1 fruit fly cellular context compared by ENCODE assay signal in genomic region chr3R:16793935-16794589, dm6.
TF ChIP-seq lines count a peak whose summit lies in the region.

No protein-coding gene starts in this region.

TF ChIP-seq in whole organism, embryonic, 481 proteins besides CTCF, POLR2A, EP300 and RAD21 (continued from another document and continues in another):
- TF ChIP-seq Vsx1 (GFP tag; optimal IDR thresholded peaks at IDR 0.05; lab: Kevin White, UChicago) (no peak), Dek (tag; optimal IDR thresholded peaks at IDR 0.05; lab: Kevin White, UChicago) (peak; percentile 39), fd96Cb (tag; optimal IDR thresholded peaks at IDR 0.05; lab: Kevin White, UChicago) (peak; percentile 67), cato (GFP tag; optimal IDR thresholded peaks at IDR 0.05; lab: Kevin White, UChicago; ENCODE audit: borderline replicate concordance) (peak; percentile 2), seq (GFP tag; IDR thresholded peaks at IDR 0.05; lab: Robert Waterston, UW) (no peak), Neu2 (GFP tag; optimal IDR thresholded peaks at IDR 0.05; lab: Kevin White, UChicago; ENCODE audit: borderline replicate concordance) (no peak), schlank (tag; optimal IDR thresholded peaks at IDR 0.05; lab: Kevin White, UChicago) (no peak), CG3281 (GFP tag; optimal IDR thresholded peaks at IDR 0.05; lab: Kevin White, UChicago) (peak; percentile 73), Hr51 (GFP tag; optimal IDR thresholded peaks at IDR 0.05; lab: Kevin White, UChicago) (peak in 1 of 2 experiments; percentile 73), Bgb (GFP tag; IDR thresholded peaks at IDR 0.05; lab: Robert Waterston, UW; ENCODE audit: partially characterized antibody) (no peak), Ravus (GFP tag; IDR thresholded peaks at IDR 0.05; lab: Robert Waterston, UW) (no peak), en (GFP tag; optimal IDR thresholded peaks at IDR 0.05; lab: Kevin White, UChicago) (no peak), Drgx (GFP tag; IDR thresholded peaks at IDR 0.05; lab: Robert Waterston, UW) (no peak), danr (GFP tag; IDR thresholded peaks at IDR 0.05; lab: Robert Waterston, UW) (no peak), salm (tag; optimal IDR thresholded peaks at IDR 0.05; lab: Kevin White, UChicago) (no peak), CG18764 (GFP tag; optimal IDR thresholded peaks at IDR 0.05; lab: Kevin White, UChicago) (peak; percentile 3), Atf-2 (GFP tag; optimal IDR thresholded peaks at IDR 0.05; lab: Kevin White, UChicago) (no peak), CG14050 (GFP tag; IDR thresholded peaks at IDR 0.05; lab: Robert Waterston, UW) (no peak), Doc2 (GFP tag; IDR thresholded peaks at IDR 0.05; lab: Robert Waterston, UW) (no peak), Six4 (GFP tag; optimal IDR thresholded peaks at IDR 0.05; lab: Kevin White, UChicago) (peak; percentile 28), esg (GFP tag; conservative IDR thresholded peaks at IDR 0.05; lab: Robert Waterston, UW) (peak; percentile 19; the same call in 1 of the 2 replicates), unc-4 (GFP tag; IDR thresholded peaks at IDR 0.05; lab: Robert Waterston, UW; ENCODE audit: partially characterized antibody) (no peak), aop (GFP tag; IDR thresholded peaks at IDR 0.05; lab: Robert Waterston, UW) (no peak), dimm (GFP tag; IDR thresholded peaks at IDR 0.05; lab: Robert Waterston, UW) (no peak), Ptx1 (GFP tag; IDR thresholded peaks at IDR 0.05; lab: Robert Waterston, UW) (peak; percentile 32; the same call in 1 of the 2 replicates), Dip3 (GFP tag; optimal IDR thresholded peaks at IDR 0.05; lab: Kevin White, UChicago) (no peak), sima (GFP tag; optimal IDR thresholded peaks at IDR 0.05; lab: Kevin White, UChicago) (no peak), CG3995 (GFP tag; optimal IDR thresholded peaks at IDR 0.05; lab: Kevin White, UChicago) (no peak), CG17385 (GFP tag; optimal IDR thresholded peaks at IDR 0.05; lab: Kevin White, UChicago) (peak; percentile 45), al (GFP tag; IDR thresholded peaks at IDR 0.05; lab: Robert Waterston, UW) (no peak), fd64A (GFP tag; optimal IDR thresholded peaks at IDR 0.05; lab: Kevin White, UChicago) (no peak), bowl (GFP tag; IDR thresholded peaks at IDR 0.05; lab: Robert Waterston, UW) (no peak), CG7928 (GFP tag; optimal IDR thresholded peaks at IDR 0.05; lab: Kevin White, UChicago) (no peak), CG4730 (GFP tag; IDR thresholded peaks at IDR 0.05; lab: Robert Waterston, UW) (no peak; the same call in 1 of the 2 replicates), chm (GFP tag; IDR thresholded peaks at IDR 0.05; lab: Robert Waterston, UW) (no peak), CG3065 (GFP tag; optimal IDR thresholded peaks at IDR 0.05; lab: Kevin White, UChicago) (no peak), CG34422 (GFP tag; IDR thresholded peaks at IDR 0.05; lab: Robert Waterston, UW) (0 out of 3 replicates have a peak, but pooled peaks have one; percentile 16), ci (GFP tag; IDR thresholded peaks at IDR 0.05; lab: Robert Waterston, UW) (no peak), dpn (GFP tag; optimal IDR thresholded peaks at IDR 0.05; lab: Kevin White, UChicago) (peak; percentile 18 to 48), CG6765 (GFP tag; optimal IDR thresholded peaks at IDR 0.05; lab: Kevin White, UChicago) (peak; percentile 29), CG8281 (tag; optimal IDR thresholded peaks at IDR 0.05; lab: Kevin White, UChicago) (no peak), lmd (GFP tag; IDR thresholded peaks at IDR 0.05; lab: Robert Waterston, UW) (peak; percentile 46), sim (GFP tag; IDR thresholded peaks at IDR 0.05; lab: Robert Waterston, UW) (no peak), CG5953 (GFP tag; IDR thresholded peaks at IDR 0.05; lab: Robert Waterston, UW) (no peak), tin (GFP tag; optimal IDR thresholded peaks at IDR 0.05; lab: Kevin White, UChicago) (peak; percentile 48), pzg (GFP tag; optimal IDR thresholded peaks at IDR 0.05; lab: Kevin White, UChicago) (no peak), stc (GFP tag; IDR thresholded peaks at IDR 0.05; lab: Robert Waterston, UW) (no peak), CG8359 (GFP tag; optimal IDR thresholded peaks at IDR 0.05; lab: Kevin White, UChicago; ENCODE audit: borderline replicate concordance) (peak; percentile 27), H2.0 (GFP tag; IDR thresholded peaks at IDR 0.05; lab: Robert Waterston, UW) (no peak), Deaf1 (tag; optimal IDR thresholded peaks at IDR 0.05; lab: Kevin White, UChicago) (peak; percentile 63), Nf-YB (GFP tag; optimal IDR thresholded peaks at IDR 0.05; lab: Kevin White, UChicago) (peak; percentile 33), CG13624 (GFP tag; optimal IDR thresholded peaks at IDR 0.05; lab: Kevin White, UChicago) (no peak), Bteb2 (GFP tag; optimal IDR thresholded peaks at IDR 0.05; lab: Kevin White, UChicago) (no peak), vnd (GFP tag; IDR thresholded peaks at IDR 0.05; lab: Robert Waterston, UW; ENCODE audit: partially characterized antibody) (no peak), hkb (optimal IDR thresholded peaks at IDR 0.05; lab: Kevin White, UChicago) (no peak), hkb (GFP tag; IDR thresholded peaks at IDR 0.05; lab: Robert Waterston, UW) (no peak), CG5245 (GFP tag; optimal IDR thresholded peaks at IDR 0.05; lab: Kevin White, UChicago) (peak; percentile 16), Meics (GFP tag; optimal IDR thresholded peaks at IDR 0.05; lab: Kevin White, UChicago) (peak; percentile 73), CG11696 (GFP tag; IDR thresholded peaks at IDR 0.05; lab: Robert Waterston, UW) (no peak), zf30C (GFP tag; optimal IDR thresholded peaks at IDR 0.05; lab: Kevin White, UChicago) (peak; percentile 46), Hr3 (GFP tag; optimal IDR thresholded peaks at IDR 0.05; lab: Kevin White, UChicago) (peak; percentile 40), ttk (GFP tag; IDR thresholded peaks at IDR 0.05; lab: Robert Waterston, UW) (peak; percentile 43; the same call in 1 of the 2 replicates), Jarid2 (GFP tag; optimal IDR thresholded peaks at IDR 0.05; lab: Kevin White, UChicago) (peak; percentile 38), CoRest (tag; optimal IDR thresholded peaks at IDR 0.05; lab: Kevin White, UChicago) (peak; percentile 78), CG13775 (GFP tag; optimal IDR thresholded peaks at IDR 0.05; lab: Kevin White, UChicago) (peak; percentile 61), CG1529 (GFP tag; optimal IDR thresholded peaks at IDR 0.05; lab: Kevin White, UChicago) (peak; percentile 51), Nf-YC (tag; optimal IDR thresholded peaks at IDR 0.05; lab: Kevin White, UChicago) (peak; percentile 29), exex (tag; optimal IDR thresholded peaks at IDR 0.05; lab: Kevin White, UChicago) (no peak), CG13287 (GFP tag; IDR thresholded peaks at IDR 0.05; lab: Robert Waterston, UW; ENCODE audit: partially characterized antibody) (no peak), CG2116 (GFP tag; optimal IDR thresholded peaks at IDR 0.05; lab: Kevin White, UChicago) (peak; percentile 16), CG1233 (GFP tag; optimal IDR thresholded peaks at IDR 0.05; lab: Kevin White, UChicago) (peak; percentile 38), Mes4 (GFP tag; optimal IDR thresholded peaks at IDR 0.05; lab: Kevin White, UChicago) (no peak), nom (GFP tag; optimal IDR thresholded peaks at IDR 0.05; lab: Kevin White, UChicago) (no peak), CG30403 (GFP tag; optimal IDR thresholded peaks at IDR 0.05; lab: Kevin White, UChicago) (peak; percentile 77), CG7556 (GFP tag; optimal IDR thresholded peaks at IDR 0.05; lab: Kevin White, UChicago) (peak; percentile 87), tap (tag; optimal IDR thresholded peaks at IDR 0.05; lab: Kevin White, UChicago) (peak; percentile 22), shn (GFP tag; optimal IDR thresholded peaks at IDR 0.05; lab: Kevin White, UChicago) (no peak), CG15696 (tag; optimal IDR thresholded peaks at IDR 0.05; lab: Kevin White, UChicago) (peak; percentile 32), Gug (GFP tag; IDR thresholded peaks at IDR 0.05; lab: Robert Waterston, UW) (no peak), CG18619 (GFP tag; optimal IDR thresholded peaks at IDR 0.05; lab: Kevin White, UChicago) (peak; percentile 61), Dp (GFP tag; optimal IDR thresholded peaks at IDR 0.05; lab: Kevin White, UChicago) (no peak), ems (GFP tag; optimal IDR thresholded peaks at IDR 0.05; lab: Kevin White, UChicago) (no peak), CG2678 (tag; optimal IDR thresholded peaks at IDR 0.05; lab: Kevin White, UChicago) (peak; percentile 86), CG10431 (GFP tag; optimal IDR thresholded peaks at IDR 0.05; lab: Kevin White, UChicago) (no peak), CG3163 (GFP tag; optimal IDR thresholded peaks at IDR 0.05; lab: Kevin White, UChicago) (no peak), knrl (GFP tag; IDR thresholded peaks at IDR 0.05; lab: Robert Waterston, UW; ENCODE audit: partially characterized antibody) (no peak), CG9609 (GFP tag; optimal IDR thresholded peaks at IDR 0.05; lab: Kevin White, UChicago) (no peak), CG4617 (GFP tag; optimal IDR thresholded peaks at IDR 0.05; lab: Kevin White, UChicago; ENCODE audit: borderline replicate concordance) (no peak), HmgD (GFP tag; optimal IDR thresholded peaks at IDR 0.05; lab: Kevin White, UChicago) (no peak), hth (optimal IDR thresholded peaks at IDR 0.05; lab: Kevin White, UChicago) (no peak), CG33557 (GFP tag; optimal IDR thresholded peaks at IDR 0.05; lab: Kevin White, UChicago) (no peak), Dll (GFP tag; IDR thresholded peaks at IDR 0.05; lab: Robert Waterston, UW; ENCODE audit: partially characterized antibody) (no peak), vvl (GFP tag; IDR thresholded peaks at IDR 0.05; lab: Robert Waterston, UW) (no peak), corto (GFP tag; optimal IDR thresholded peaks at IDR 0.05; lab: Kevin White, UChicago) (no peak), bbx (GFP tag; IDR thresholded peaks at IDR 0.05; lab: Robert Waterston, UW; ENCODE audit: partially characterized antibody) (no peak), Adf1 (GFP tag; IDR thresholded peaks at IDR 0.05; lab: Robert Waterston, UW) (no peak), Ets97D (GFP tag; optimal IDR thresholded peaks at IDR 0.05; lab: Kevin White, UChicago) (no peak), CG10209 (GFP tag; optimal IDR thresholded peaks at IDR 0.05; lab: Kevin White, UChicago) (peak; percentile 60), jumu (GFP tag; optimal IDR thresholded peaks at IDR 0.05; lab: Kevin White, UChicago) (peak; percentile 41), crol (GFP tag; IDR thresholded peaks at IDR 0.05; lab: Robert Waterston, UW) (peak; percentile 62), Lpt (GFP tag; optimal IDR thresholded peaks at IDR 0.05; lab: Kevin White, UChicago) (no peak), CG17568 (GFP tag; optimal IDR thresholded peaks at IDR 0.05; lab: Kevin White, UChicago) (no peak), CG15269 (tag; optimal IDR thresholded peaks at IDR 0.05; lab: Kevin White, UChicago) (peak; percentile 70), CG7745 (tag; optimal IDR thresholded peaks at IDR 0.05; lab: Kevin White, UChicago) (no peak), Asciz (GFP tag; optimal IDR thresholded peaks at IDR 0.05; lab: Kevin White, UChicago) (peak; percentile 42), CG10959 (GFP tag; IDR thresholded peaks at IDR 0.05; lab: Robert Waterston, UW) (no peak), luna (GFP tag; optimal IDR thresholded peaks at IDR 0.05; lab: Kevin White, UChicago) (no peak), CrebB (tag; optimal IDR thresholded peaks at IDR 0.05; lab: Kevin White, UChicago) (no peak), ase (GFP tag; IDR thresholded peaks at IDR 0.05; lab: Robert Waterston, UW) (no peak), CG12659 (GFP tag; optimal IDR thresholded peaks at IDR 0.05; lab: Kevin White, UChicago) (peak; percentile 57), ewg (GFP tag; optimal IDR thresholded peaks at IDR 0.05; lab: Kevin White, UChicago) (peak; percentile 44), HLH4C (GFP tag; IDR thresholded peaks at IDR 0.05; lab: Robert Waterston, UW; ENCODE audit: partially characterized antibody) (no peak), CG10274 (GFP tag; optimal IDR thresholded peaks at IDR 0.05; lab: Kevin White, UChicago) (peak; percentile 4), MTF-1 (GFP tag; optimal IDR thresholded peaks at IDR 0.05; lab: Kevin White, UChicago; ENCODE audit: borderline replicate concordance) (no peak), CG17802 (tag; optimal IDR thresholded peaks at IDR 0.05; lab: Kevin White, UChicago) (peak; percentile 5), dm (GFP tag; optimal IDR thresholded peaks at IDR 0.05; lab: Kevin White, UChicago) (no peak), Scr (GFP tag; IDR thresholded peaks at IDR 0.05; lab: Robert Waterston, UW; ENCODE audit: partially characterized antibody) (no peak), CG8765 (GFP tag; IDR thresholded peaks at IDR 0.05; lab: Robert Waterston, UW) (no peak), Dad (GFP tag; optimal IDR thresholded peaks at IDR 0.05; lab: Kevin White, UChicago) (peak; percentile 6), Lhr (GFP tag; optimal IDR thresholded peaks at IDR 0.05; lab: Kevin White, UChicago) (no peak), CkIIα-i1 (GFP tag; IDR thresholded peaks at IDR 0.05; lab: Robert Waterston, UW) (no peak), Fer2 (tag; optimal IDR thresholded peaks at IDR 0.05; lab: Kevin White, UChicago) (no peak), odd (GFP tag; optimal IDR thresholded peaks at IDR 0.05; lab: Kevin White, UChicago) (peak; percentile 38), cas (GFP tag; IDR thresholded peaks at IDR 0.05; lab: Robert Waterston, UW) (no peak), btn (GFP tag; optimal IDR thresholded peaks at IDR 0.05; lab: Kevin White, UChicago) (no peak), pita (GFP tag; optimal IDR thresholded peaks at IDR 0.05; lab: Kevin White, UChicago) (no peak), CG16813 (GFP tag; IDR thresholded peaks at IDR 0.05; lab: Robert Waterston, UW; ENCODE audit: partially characterized antibody) (no peak), pum (GFP tag; optimal IDR thresholded peaks at IDR 0.05; lab: Kevin White, UChicago) (no peak), sr (GFP tag; IDR thresholded peaks at IDR 0.05; lab: Robert Waterston, UW) (0 out of 3 replicates have a peak, but pooled peaks have one; percentile 16), pros (GFP tag; optimal IDR thresholded peaks at IDR 0.05; lab: Kevin White, UChicago) (no peak), PHDP (tag; optimal IDR thresholded peaks at IDR 0.05; lab: Kevin White, UChicago) (peak; percentile 58), Chrac-16 (GFP tag; optimal IDR thresholded peaks at IDR 0.05; lab: Kevin White, UChicago) (peak; percentile 42), dysf (GFP tag; IDR thresholded peaks at IDR 0.05; lab: Robert Waterston, UW) (no peak; the same call in 1 of the 3 replicates), Usf (GFP tag; optimal IDR thresholded peaks at IDR 0.05; lab: Kevin White, UChicago) (peak; percentile 29)
